Fruit fly (Drosophila melanogaster) whole organism, embryonic: ENCODE results near the gene Rpp20.

Experiments used
- CG11560 ChIP-seq: fragments of 200-800 bp; sonication (Bioruptor generic); IDR thresholded peaks from 3 replicates; pipeline ENCODE4 v1.3.6; 2022; ENCODE audit warnings: missing biosample characterization, missing genetic modification characterization
- CG13624 ChIP-seq: fragments of 200-800 bp; sonication (Bioruptor generic); optimal IDR thresholded peaks from 2 replicates; lab custom pipeline; 2016; ENCODE audit warnings: missing biosample characterization, missing genetic modification characterization
- CG13894 ChIP-seq: fragments of 200-800 bp; sonication (Bioruptor generic); optimal IDR thresholded peaks from 3 replicates; lab custom pipeline; 2018; ENCODE audit warnings: missing biosample characterization, mild to moderate bottlenecking, missing genetic modification characterization, moderate library complexity
- CG14710 ChIP-seq: fragments of 200-800 bp; sonication (Bioruptor generic); optimal IDR thresholded peaks from 3 replicates; lab custom pipeline; 2019; ENCODE audit warnings: missing biosample characterization, mild to moderate bottlenecking, missing genetic modification characterization, moderate library complexity
- CG16813 ChIP-seq: fragments of 200-800 bp; sonication (Bioruptor generic); IDR thresholded peaks from 3 replicates; pipeline ENCODE4 v1.3.6; 2022; ENCODE audit warnings: missing biosample characterization, missing genetic modification characterization; ENCODE audit not compliant: partially characterized antibody
- CG16863 ChIP-seq: fragments of 200-800 bp; sonication (Bioruptor generic); optimal IDR thresholded peaks from 3 replicates; lab custom pipeline; 2016; ENCODE audit warnings: missing biosample characterization, missing genetic modification characterization
- CG17385 ChIP-seq: fragments of 200-800 bp; sonication (Bioruptor generic); optimal IDR thresholded peaks from 3 replicates; lab custom pipeline; 2018; ENCODE audit warnings: missing biosample characterization, mild to moderate bottlenecking, missing genetic modification characterization
- CG17829 ChIP-seq: fragments of 200-800 bp; optimal IDR thresholded peaks from 2 replicates; lab custom pipeline; 2019; ENCODE audit warnings: missing biosample characterization, mild to moderate bottlenecking, missing genetic modification characterization, moderate library complexity
- CG18764 ChIP-seq: fragments of 200-800 bp; sonication (Bioruptor generic); optimal IDR thresholded peaks from 3 replicates; lab custom pipeline; 2016; ENCODE audit warnings: missing biosample characterization, missing genetic modification characterization
- CG30403 ChIP-seq: fragments of 200-800 bp; sonication (Bioruptor generic); optimal IDR thresholded peaks from 3 replicates; lab custom pipeline; 2016; ENCODE audit warnings: missing biosample characterization, missing genetic modification characterization
- CG3847 ChIP-seq: fragments of 200-800 bp; sonication (Bioruptor generic); IDR thresholded peaks from 2 replicates; pipeline ENCODE4 v1.3.6; 2022; ENCODE audit warnings: missing biosample characterization, missing genetic modification characterization
- CG4617 ChIP-seq: fragments of 200-800 bp; sonication (Bioruptor generic); optimal IDR thresholded peaks from 3 replicates; lab custom pipeline; 2016; ENCODE audit warnings: missing biosample characterization, missing genetic modification characterization, borderline replicate concordance
- CG8281 ChIP-seq: fragments of 200-800 bp; sonication (Bioruptor generic); optimal IDR thresholded peaks from 2 replicates; lab custom pipeline; 2018; ENCODE audit warnings: missing biosample characterization, mild to moderate bottlenecking, missing genetic modification characterization, moderate library complexity
- CG8290 ChIP-seq, 3 experiments: fragments of 200-800 bp; sonication (Bioruptor generic); optimal IDR thresholded peaks; 2 replicates each; lab custom pipeline; 2016 to 2019; ENCODE audit warnings: missing biosample characterization in 3 of 3, missing genetic modification characterization in 3 of 3, mild to moderate bottlenecking in 2 of 3, moderate library complexity in 1 of 3
- CG8924 ChIP-seq: fragments of 200-800 bp; optimal IDR thresholded peaks from 3 replicates; lab custom pipeline; 2019; ENCODE audit warnings: missing biosample characterization, mild to moderate bottlenecking, missing genetic modification characterization, moderate library complexity
- CG9797 ChIP-seq: fragments of 200-800 bp; sonication (Bioruptor generic); optimal IDR thresholded peaks from 3 replicates; lab custom pipeline; 2018; ENCODE audit warnings: missing biosample characterization, mild to moderate bottlenecking, missing genetic modification characterization
- CHES-1-like ChIP-seq: fragments of 200-800 bp; sonication (Bioruptor generic); optimal IDR thresholded peaks from 2 replicates; lab custom pipeline; 2016; ENCODE audit warnings: missing biosample characterization, missing genetic modification characterization
- Dp ChIP-seq: fragments of 200-800 bp; sonication (Bioruptor generic); optimal IDR thresholded peaks from 2 replicates; lab custom pipeline; 2018; ENCODE audit warnings: missing biosample characterization, mild to moderate bottlenecking, missing genetic modification characterization, moderate library complexity
- HLH4C ChIP-seq: fragments of 200-800 bp; sonication (Bioruptor generic); IDR thresholded peaks from 3 replicates; pipeline ENCODE4 v1.3.6; 2022; ENCODE audit warnings: missing biosample characterization, missing genetic modification characterization; ENCODE audit not compliant: partially characterized antibody
- HmgZ ChIP-seq: fragments of 200-800 bp; sonication (Bioruptor generic); optimal IDR thresholded peaks from 2 replicates; lab custom pipeline; 2018; ENCODE audit warnings: missing biosample characterization, mild to moderate bottlenecking, missing genetic modification characterization
- Hmr ChIP-seq: fragments of 200-800 bp; sonication (Bioruptor generic); optimal IDR thresholded peaks from 3 replicates; lab custom pipeline; 2017; ENCODE audit warnings: mild to moderate bottlenecking, missing biosample characterization, missing genetic modification reagents, missing genetic modification characterization
- Med ChIP-seq: fragments of 200-800 bp; sonication (Bioruptor generic); peaks from one replicate; lab custom pipeline; 2016; ENCODE audit warnings: missing biosample characterization, missing genetic modification characterization, mild to moderate bottlenecking, inconsistent platforms, moderate library complexity
- Mes4 ChIP-seq: fragments of 200-800 bp; sonication (Bioruptor generic); optimal IDR thresholded peaks from 2 replicates; lab custom pipeline; 2016; ENCODE audit warnings: missing biosample characterization, missing genetic modification characterization
- Myb ChIP-seq: fragments of 200-800 bp; sonication (Bioruptor generic); optimal IDR thresholded peaks from 2 replicates; lab custom pipeline; 2016; ENCODE audit warnings: missing biosample characterization, missing genetic modification characterization
- Nf-YC ChIP-seq: fragments of 200-800 bp; optimal IDR thresholded peaks from 3 replicates; lab custom pipeline; 2019; ENCODE audit warnings: missing biosample characterization, mild to moderate bottlenecking, missing genetic modification characterization, moderate library complexity
- Opbp ChIP-seq: fragments of 200-800 bp; sonication (Bioruptor generic); IDR thresholded peaks from 3 replicates; pipeline ENCODE4 v1.3.6; 2022; ENCODE audit warnings: missing biosample characterization, missing genetic modification characterization; ENCODE audit not compliant: partially characterized antibody
- Pdp1 ChIP-seq, 2 experiments: fragments of 200-800 bp; sonication (Bioruptor generic); optimal IDR thresholded peaks; 3 replicates each; lab custom pipeline; 2016; ENCODE audit warnings: missing biosample characterization in 2 of 2, missing genetic modification characterization in 2 of 2, mild to moderate bottlenecking in 1 of 2, moderate library complexity in 1 of 2
- Sin3A ChIP-seq: fragments of >200 bp; optimal IDR thresholded peaks from 2 replicates; lab custom pipeline; 2018
- Trl ChIP-seq, 3 experiments: fragments of >200 bp in 2 of 3; fragments of 200-800 bp in 1 of 3; sonication (Bioruptor generic) in 1 of 3; optimal IDR thresholded peaks; 2 replicates in 1 of 3; 3 replicates in 2 of 3; lab custom pipeline; 2016 to 2017; ENCODE audit warnings: missing biosample characterization in 1 of 3, missing genetic modification characterization in 1 of 3
- abd-A ChIP-seq: fragments of 200-800 bp; sonication (Bioruptor generic); optimal IDR thresholded peaks from 3 replicates; lab custom pipeline; 2019; ENCODE audit warnings: missing biosample characterization, mild to moderate bottlenecking, missing genetic modification characterization, moderate library complexity
- ap ChIP-seq: fragments of 200-800 bp; sonication (Bioruptor generic); IDR thresholded peaks from 2 replicates; pipeline ENCODE4 v1.3.6; 2022; ENCODE audit warnings: missing biosample characterization, missing genetic modification characterization
- dysf ChIP-seq: fragments of 200-800 bp; sonication (Bioruptor generic); IDR thresholded peaks from 3 replicates; pipeline ENCODE4 v1.3.6; 2022; ENCODE audit warnings: missing biosample characterization, missing genetic modification characterization
- ewg ChIP-seq: fragments of 200-800 bp; sonication (Bioruptor generic); optimal IDR thresholded peaks from 3 replicates; lab custom pipeline; 2017; ENCODE audit warnings: mild to moderate bottlenecking, missing biosample characterization, missing genetic modification reagents, missing genetic modification characterization
- ham ChIP-seq: fragments of 200-800 bp; sonication (Bioruptor generic); IDR thresholded peaks from 2 replicates; pipeline ENCODE4 v1.3.6; 2022; ENCODE audit warnings: missing biosample characterization, missing genetic modification characterization
- hkb ChIP-seq, 2 experiments: fragments of 200-800 bp in 1 of 2; fragments of >200 bp in 1 of 2; sonication (Bioruptor generic) in 1 of 2; IDR thresholded peaks in 1 of 2; optimal IDR thresholded peaks in 1 of 2; 2 replicates each; pipeline versions ENCODE4 v1.3.6 to Lab custom; 2017 to 2022; ENCODE audit warnings: missing biosample characterization in 1 of 2, missing genetic modification characterization in 1 of 2
- jumu ChIP-seq: fragments of 200-800 bp; sonication (Bioruptor generic); optimal IDR thresholded peaks from 3 replicates; lab custom pipeline; 2016; ENCODE audit warnings: missing biosample characterization, missing genetic modification characterization
- knrl ChIP-seq: fragments of 200-800 bp; sonication (Bioruptor generic); IDR thresholded peaks from 3 replicates; pipeline ENCODE4 v1.3.6; 2022; ENCODE audit warnings: missing biosample characterization, missing genetic modification characterization; ENCODE audit not compliant: partially characterized antibody
- lilli ChIP-seq: fragments of 200-800 bp; sonication (Bioruptor generic); optimal IDR thresholded peaks from 3 replicates; lab custom pipeline; 2016; ENCODE audit warnings: missing biosample characterization, missing genetic modification characterization
- mam ChIP-seq: fragments of 200-800 bp; sonication (Bioruptor generic); optimal IDR thresholded peaks from 3 replicates; lab custom pipeline; 2016; ENCODE audit warnings: missing biosample characterization, missing genetic modification characterization
- pho ChIP-seq: fragments of 200-800 bp; sonication (Bioruptor generic); optimal IDR thresholded peaks from 2 replicates; lab custom pipeline; 2016; ENCODE audit warnings: missing biosample characterization, missing genetic modification characterization
- ranshi ChIP-seq: fragments of 200-800 bp; sonication (Bioruptor generic); IDR thresholded peaks from 2 replicates; pipeline ENCODE4 v1.3.6; 2022; ENCODE audit warnings: missing biosample characterization, missing genetic modification characterization
- row ChIP-seq: fragments of 200-800 bp; sonication (Bioruptor generic); IDR thresholded peaks from 3 replicates; pipeline ENCODE4 v1.3.6; 2022; ENCODE audit warnings: missing biosample characterization, missing genetic modification characterization
- sens-2 ChIP-seq: fragments of 200-800 bp; sonication (Bioruptor generic); IDR thresholded peaks from 2 replicates; pipeline ENCODE4 v1.3.6; 2022; ENCODE audit warnings: missing biosample characterization, missing genetic modification characterization
- sna ChIP-seq: fragments of 200-800 bp; sonication (Bioruptor generic); IDR thresholded peaks from 2 replicates; pipeline ENCODE4 v1.3.6; 2022; ENCODE audit warnings: missing biosample characterization, missing genetic modification characterization; ENCODE audit not compliant: partially characterized antibody
- sob ChIP-seq: fragments of 200-800 bp; sonication (Bioruptor generic); IDR thresholded peaks from 2 replicates; pipeline ENCODE4 v1.3.6; 2022; ENCODE audit warnings: missing biosample characterization, missing genetic modification characterization
- stc ChIP-seq: fragments of 200-800 bp; sonication (Bioruptor generic); IDR thresholded peaks from 2 replicates; pipeline ENCODE4 v1.3.6; 2022; ENCODE audit warnings: missing biosample characterization, missing genetic modification characterization
- unc-4 ChIP-seq: fragments of 200-800 bp; sonication (Bioruptor generic); IDR thresholded peaks from 2 replicates; pipeline ENCODE4 v1.3.6; 2022; ENCODE audit warnings: missing biosample characterization, missing genetic modification characterization; ENCODE audit not compliant: partially characterized antibody
- usp ChIP-seq: fragments of >200 bp; optimal IDR thresholded peaks from 2 replicates; lab custom pipeline; 2017; ENCODE audit warnings: missing biosample characterization, missing genetic modification characterization
- zfh2 ChIP-seq: fragments of 200-800 bp; sonication (Bioruptor generic); optimal IDR thresholded peaks from 2 replicates; lab custom pipeline; 2016; ENCODE audit warnings: missing biosample characterization, missing genetic modification characterization

Gene Rpp20

dm6 chrX:19748565-19748964 lies 4.3 kb downstream of the Rpp20 start (continued):
- TF ChIP-seq CG11560 (tag; lab: Robert Waterston, UW) (no peak), CHES-1-like (GFP tag; lab: Kevin White, UChicago) (peak; percentile 10), lilli (peak; percentile 19), unc-4 (peak; percentile 51), jumu (GFP tag; lab: Kevin White, UChicago) (peak; percentile 32), Opbp (GFP tag; lab: Robert Waterston, UW) (peak; percentile 50; the same call in 2 of the 3 replicates), Myb (GFP tag; lab: Kevin White, UChicago) (peak; percentile 93), mam (GFP tag; lab: Kevin White, UChicago) (no peak), HLH4C (GFP tag; lab: Robert Waterston, UW) (peak; percentile 24; the same call in 1 of the 3 replicates), ewg (GFP tag; lab: Kevin White, UChicago) (peak; percentile 22), CG18764 (GFP tag; lab: Kevin White, UChicago) (no peak), CG8281 (tag; lab: Kevin White, UChicago) (no peak), CG30403 (GFP tag; lab: Kevin White, UChicago) (peak; percentile 27), HmgZ (tag; lab: Kevin White, UChicago) (peak; percentile 53), sna (peak; percentile 44; the same call in 1 of the 2 replicates), Nf-YC (tag; lab: Kevin White, UChicago) (peak; percentile 10), ranshi (no peak), zfh2 (GFP tag; lab: Kevin White, UChicago) (peak; percentile 7), CG17829 (peak; percentile 11), sens-2 (no peak), Trl (optimal IDR thresholded peaks at IDR 0.05; lab: Kevin White, UChicago) (no peak), Trl (GFP tag; optimal IDR thresholded peaks at IDR 0.05; lab: Kevin White, UChicago) (peak; percentile 15), CG16863 (GFP tag; lab: Kevin White, UChicago) (no peak), CG3847 (GFP tag; lab: Robert Waterston, UW) (peak; percentile 69), usp (no peak), Sin3A (lab: Kevin White, UChicago) (peak; percentile 92), Pdp1 (GFP tag; optimal IDR thresholded peaks at IDR 0.05; lab: Kevin White, UChicago) (peak in 1 of 2 experiments; percentile 55), CG14710 (tag; lab: Kevin White, UChicago) (peak; percentile 53), dysf (GFP tag; lab: Robert Waterston, UW) (0 out of 3 replicates have a peak, but pooled peaks have one; percentile 15), Med (GFP tag; lab: Kevin White, UChicago) (peak; percentile 83), CG8924 (no peak), CG9797 (GFP tag; lab: Kevin White, UChicago) (peak; percentile 43), CG13894 (no peak), Mes4 (GFP tag; lab: Kevin White, UChicago) (no peak), CG8290 (GFP tag; optimal IDR thresholded peaks at IDR 0.05; lab: Kevin White, UChicago) (no peak), CG8290 (tag; optimal IDR thresholded peaks at IDR 0.05; lab: Kevin White, UChicago) (peak in 1 of 2 experiments; percentile 28), CG13624 (GFP tag; lab: Kevin White, UChicago) (peak; percentile 11), CG4617 (GFP tag; lab: Kevin White, UChicago) (peak; percentile 26), row (GFP tag; lab: Robert Waterston, UW) (no peak), CG16813 (GFP tag; lab: Robert Waterston, UW) (peak; percentile 46; the same call in 1 of the 3 replicates), Dp (GFP tag; lab: Kevin White, UChicago) (peak; percentile 93), hkb (optimal IDR thresholded peaks at IDR 0.05; lab: Kevin White, UChicago) (peak; percentile 79), hkb (GFP tag; IDR thresholded peaks at IDR 0.05; lab: Robert Waterston, UW) (no peak), abd-A (tag; lab: Kevin White, UChicago) (no peak), ham (no peak), pho (GFP tag; lab: Kevin White, UChicago) (peak; percentile 4), Hmr (peak; percentile 16), ap (GFP tag; lab: Robert Waterston, UW) (no peak), knrl (GFP tag; lab: Robert Waterston, UW) (peak; percentile 50), sob (0 out of 2 replicates have a peak, but pooled peaks have one; percentile 36), stc (no peak), CG17385 (GFP tag; lab: Kevin White, UChicago) (no peak)
- TF ChIP-seq, all 482 proteins: peak for 84
